Worm (Caenorhabditis elegans) whole organism, L2 larva: ENCODE results near the gene clec-48.

ENCODE experiments used
- ZK546.5 ChIP-seq: sonication (generic microtip); optimal IDR thresholded peaks from 2 replicates; lab custom pipeline; 2017; ENCODE audit warnings: missing biosample characterization, missing genetic modification characterization
- ceh-16 ChIP-seq: fragments of 150-350 bp; optimal IDR thresholded peaks from 2 replicates; lab custom pipeline; 2014; ENCODE audit warnings: missing biosample characterization, missing genetic modification characterization
- egl-27 ChIP-seq: sonication (generic microtip); optimal IDR thresholded peaks from 3 replicates; lab custom pipeline; 2017; ENCODE audit warnings: missing biosample characterization, missing genetic modification reagents, missing genetic modification characterization
- elt-1 ChIP-seq: fragments of 150-350 bp; optimal IDR thresholded peaks from 2 replicates; lab custom pipeline; 2014; ENCODE audit warnings: missing biosample characterization, missing genetic modification characterization
- fos-1 ChIP-seq: fragments of 150-350 bp; optimal IDR thresholded peaks from 2 replicates; lab custom pipeline; 2014; ENCODE audit warnings: missing biosample characterization, missing genetic modification characterization
- lin-11 ChIP-seq: fragments of 150-350 bp; sonication (generic microtip); optimal IDR thresholded peaks from 2 replicates; lab custom pipeline; 2014; ENCODE audit warnings: missing biosample characterization, missing genetic modification characterization, inconsistent platforms, mixed read lengths
- lin-13 ChIP-seq: fragments of 150-350 bp; optimal IDR thresholded peaks from 2 replicates; lab custom pipeline; 2014; ENCODE audit warnings: missing biosample characterization, missing genetic modification reagents, missing genetic modification characterization
- lsy-2 ChIP-seq, 2 experiments: fragments of 150-350 bp in 1 of 2; sonication (generic microtip) in 1 of 2; optimal IDR thresholded peaks; 2 replicates each; lab custom pipeline; 2014 to 2017; ENCODE audit warnings: missing biosample characterization in 2 of 2, missing genetic modification characterization in 2 of 2
- mab-5 ChIP-seq: fragments of 150-350 bp; optimal IDR thresholded peaks from 2 replicates; lab custom pipeline; 2014; ENCODE audit warnings: missing biosample characterization, missing genetic modification characterization
- nhr-10 ChIP-seq: sonication (generic microtip); optimal IDR thresholded peaks from 2 replicates; lab custom pipeline; 2017; ENCODE audit warnings: missing biosample characterization, missing genetic modification characterization
- nhr-12 ChIP-seq: fragments of 150-350 bp; optimal IDR thresholded peaks from 2 replicates; lab custom pipeline; 2014; ENCODE audit warnings: missing biosample characterization, missing genetic modification characterization
- nhr-129 ChIP-seq: fragments of 150-350 bp; optimal IDR thresholded peaks from 2 replicates; lab custom pipeline; 2014; ENCODE audit warnings: missing biosample characterization, missing genetic modification characterization
- nhr-21 ChIP-seq: fragments of 150-350 bp; optimal IDR thresholded peaks from 2 replicates; lab custom pipeline; 2014; ENCODE audit warnings: missing biosample characterization, missing genetic modification characterization
- nhr-23 ChIP-seq: fragments of 150-350 bp; optimal IDR thresholded peaks from 2 replicates; lab custom pipeline; 2014; ENCODE audit warnings: missing biosample characterization, missing genetic modification reagents, missing genetic modification characterization
- nhr-237 ChIP-seq: fragments of 150-350 bp; optimal IDR thresholded peaks from 2 replicates; lab custom pipeline; 2014; ENCODE audit warnings: missing biosample characterization, missing genetic modification characterization
- nhr-77 ChIP-seq: fragments of 150-350 bp; optimal IDR thresholded peaks from 2 replicates; lab custom pipeline; 2014; ENCODE audit warnings: missing biosample characterization, missing genetic modification characterization
- peb-1 ChIP-seq: fragments of 150-350 bp; optimal IDR thresholded peaks from 2 replicates; lab custom pipeline; 2014; ENCODE audit warnings: missing biosample characterization, missing genetic modification characterization
- sem-4 ChIP-seq: fragments of 150-350 bp; optimal IDR thresholded peaks from 2 replicates; lab custom pipeline; 2014; ENCODE audit warnings: missing biosample characterization, missing genetic modification reagents, missing genetic modification characterization
- sma-9 ChIP-seq, 2 experiments: fragments of 150-350 bp in 1 of 2; sonication (generic microtip) in 1 of 2; optimal IDR thresholded peaks; 2 replicates each; lab custom pipeline; 2014 to 2016; ENCODE audit warnings: missing genetic modification characterization in 2 of 2, mild to moderate bottlenecking in 1 of 2, missing biosample characterization in 1 of 2, missing compliant biosample characterization in 1 of 2, missing genetic modification reagents in 1 of 2, moderate library complexity in 1 of 2
- unc-39 ChIP-seq: fragments of 150-350 bp; optimal IDR thresholded peaks from 2 replicates; lab custom pipeline; 2014; ENCODE audit warnings: missing biosample characterization, missing genetic modification characterization
- unc-55 ChIP-seq: fragments of 150-350 bp; sonication (generic microtip); optimal IDR thresholded peaks from 3 replicates; lab custom pipeline; 2014; ENCODE audit warnings: missing biosample characterization, missing genetic modification reagents, missing genetic modification characterization
- ztf-1 ChIP-seq: fragments of 200-800 bp; sonication (Bioruptor generic); conservative IDR thresholded peaks from 2 replicates; pipeline ENCODE4 v1.3.6; 2022; ENCODE audit warnings: missing genetic modification characterization, missing compliant biosample characterization
- ztf-11 ChIP-seq: sonication (generic microtip); optimal IDR thresholded peaks from 2 replicates; lab custom pipeline; 2017; ENCODE audit warnings: missing biosample characterization, missing genetic modification characterization
- ztf-4 ChIP-seq: fragments of 150-350 bp; optimal IDR thresholded peaks from 2 replicates; lab custom pipeline; 2014; ENCODE audit warnings: missing biosample characterization, missing genetic modification characterization

Gene clec-48

DNA sequence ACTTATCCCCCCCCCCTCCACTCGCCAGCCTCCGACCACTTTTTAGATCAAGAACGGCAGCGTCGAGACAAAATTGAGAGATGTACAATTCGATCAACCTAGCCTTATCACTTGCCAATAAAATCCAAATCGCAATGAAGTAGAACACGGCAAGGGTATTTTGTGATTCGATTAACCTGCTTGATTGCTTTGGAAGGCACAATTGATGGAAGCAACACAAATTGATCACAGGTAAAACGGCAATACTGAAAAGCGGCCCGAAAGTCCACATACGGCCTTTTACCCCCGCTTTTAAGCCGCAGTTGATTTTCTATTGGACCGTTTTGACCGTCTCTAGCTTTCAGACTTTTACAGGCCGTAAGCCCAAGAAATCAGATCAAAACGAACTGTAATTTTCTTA lies 30.5 kb downstream of the clec-48 start, which contains the start of gene clec-245:
TSS of gene clec-245 (minus strand) at position 101 of the 400 bp plus-strand sequence.
- TF ChIP-seq fos-1 (tag; lab: Kevin White, UChicago) = no peak

DNA sequence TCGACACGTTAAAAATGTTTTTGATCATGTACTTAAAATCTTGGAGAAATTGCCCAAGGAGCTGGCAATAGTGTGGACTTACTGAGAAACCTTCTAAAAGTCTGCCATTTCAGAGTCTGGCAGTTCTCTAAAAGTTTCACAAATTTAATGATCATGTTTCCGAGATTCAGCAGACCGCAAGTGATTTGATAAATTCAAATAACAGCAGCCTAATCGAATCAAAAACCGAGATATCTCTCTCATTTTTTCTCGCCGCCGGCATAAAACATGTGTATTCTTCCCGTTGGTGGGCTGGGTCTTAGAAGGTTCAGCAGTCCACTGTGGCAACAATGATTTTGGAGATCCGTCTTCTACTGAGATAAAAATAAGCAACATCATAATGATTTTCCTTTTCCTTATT lies 31.4 kb downstream of the clec-48 start, which contains the start of gene clec-246:
TSS of gene clec-246 (plus strand) at position 301 of the 400 bp plus-strand sequence.
- TF ChIP-seq lin-11 (tag; lab: Kevin White, UChicago) (no peak), fos-1 (tag; lab: Kevin White, UChicago) (no peak), peb-1 (no peak), mab-5 (tag; lab: Kevin White, UChicago) (no peak)
- TF ChIP-seq, all 48 proteins: peak for 0

DNA sequence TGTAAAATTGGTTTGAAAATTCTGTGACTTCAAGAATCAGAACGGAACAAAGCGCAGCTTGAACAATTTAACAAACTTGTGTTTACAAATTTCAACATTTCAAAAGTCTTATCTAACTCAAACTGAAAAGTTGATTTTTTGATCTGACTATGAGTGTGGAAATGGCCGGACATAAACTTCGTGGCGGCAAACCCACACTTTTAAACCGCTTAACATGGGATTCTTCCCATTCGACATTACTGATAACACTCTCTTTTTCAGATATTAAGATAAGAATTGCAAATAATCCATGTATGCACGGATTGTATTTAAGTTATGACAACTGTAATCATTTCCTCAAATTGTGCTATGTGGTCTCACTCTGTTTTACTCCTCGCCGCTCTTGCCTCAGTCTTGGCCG lies 33.3 kb downstream of the clec-48 start, which contains the start of gene clec-42:
TSS of gene clec-42 (plus strand) at position 285 of the 400 bp plus-strand sequence.
- no peak for TF ChIP-seq sem-4
- no peak for TF ChIP-seq nhr-237 (tag; lab: Kevin White, UChicago)

DNA sequence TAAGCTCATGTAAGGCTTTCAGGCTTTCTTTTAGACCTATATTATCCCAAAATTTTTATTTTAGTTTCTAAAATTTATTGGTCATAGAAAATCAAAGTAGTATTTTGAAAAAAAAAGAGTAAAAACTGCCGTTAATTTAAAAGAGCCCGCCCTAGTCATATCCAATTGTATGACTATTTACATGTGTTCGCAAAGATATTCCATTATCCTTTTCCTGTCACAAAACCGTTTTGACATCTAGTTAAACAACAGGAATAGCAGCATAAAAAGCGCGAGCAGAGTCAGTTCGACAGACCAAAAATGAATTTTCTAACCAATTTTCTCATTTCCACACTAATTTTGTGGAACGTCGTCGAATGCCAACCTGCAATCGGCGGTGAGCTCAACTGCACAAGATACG lies 37.2 kb downstream of the clec-48 start, which contains the start of gene F16H6.3:
TSS of gene F16H6.3 (plus strand) at position 301 of the 400 bp plus-strand sequence.
- no peak for TF ChIP-seq ztf-1
- TF ChIP-seq ceh-16 (tag; lab: Kevin White, UChicago) = no peak
- TF ChIP-seq ztf-11 (tag; lab: Kevin White, UChicago) = no peak
- no peak for TF ChIP-seq nhr-129 (tag; lab: Kevin White, UChicago)
- TF ChIP-seq nhr-12 = no peak
- no peak for TF ChIP-seq lin-11 (tag; lab: Kevin White, UChicago)
- TF ChIP-seq mab-5 (tag; lab: Kevin White, UChicago) = no peak
- no peak for TF ChIP-seq unc-55

DNA sequence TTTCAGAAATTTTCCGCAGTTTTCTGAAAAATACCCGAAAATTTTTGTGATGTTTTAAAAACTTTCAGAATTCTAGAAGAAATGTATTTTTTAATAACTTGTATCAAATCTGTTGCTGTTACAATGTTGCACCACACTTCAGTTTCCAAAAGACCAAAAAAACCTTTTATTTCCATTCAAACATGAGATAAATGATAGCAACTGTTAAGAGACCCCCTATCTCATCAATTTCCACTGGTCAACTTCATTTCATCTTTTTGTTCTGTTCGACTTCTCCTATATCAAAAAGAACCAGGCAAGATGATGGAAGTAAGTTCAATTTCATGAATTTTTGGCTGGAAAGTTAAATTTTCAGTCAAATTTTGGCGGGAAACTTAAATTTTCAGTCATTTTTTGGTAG lies 40.6 kb downstream of the clec-48 start, which contains the start of gene F16H6.4:
TSS of gene F16H6.4 (plus strand) at position 301 of the 400 bp plus-strand sequence.
- TF ChIP-seq egl-27 (no peak), ztf-4 (no peak), sma-9 (GFP tag; optimal IDR thresholded peaks at IDR 0.05; lab: Kevin White, UChicago) (no peak), sma-9 (tag; optimal IDR thresholded peaks at IDR 0.05; lab: Kevin White, UChicago) (no peak), lin-13 (GFP tag; lab: Kevin White, UChicago) (no peak), nhr-21 (tag; lab: Kevin White, UChicago) (no peak), ceh-16 (tag; lab: Kevin White, UChicago) (no peak), nhr-12 (no peak), unc-39 (tag; lab: Kevin White, UChicago) (no peak), ZK546.5 (tag; lab: Kevin White, UChicago) (no peak), fos-1 (tag; lab: Kevin White, UChicago) (no peak), ztf-1 (no peak), elt-1 (tag; lab: Kevin White, UChicago) (no peak), nhr-10 (tag; lab: Kevin White, UChicago) (no peak), unc-55 (no peak), nhr-77 (tag; lab: Kevin White, UChicago) (no peak)

DNA sequence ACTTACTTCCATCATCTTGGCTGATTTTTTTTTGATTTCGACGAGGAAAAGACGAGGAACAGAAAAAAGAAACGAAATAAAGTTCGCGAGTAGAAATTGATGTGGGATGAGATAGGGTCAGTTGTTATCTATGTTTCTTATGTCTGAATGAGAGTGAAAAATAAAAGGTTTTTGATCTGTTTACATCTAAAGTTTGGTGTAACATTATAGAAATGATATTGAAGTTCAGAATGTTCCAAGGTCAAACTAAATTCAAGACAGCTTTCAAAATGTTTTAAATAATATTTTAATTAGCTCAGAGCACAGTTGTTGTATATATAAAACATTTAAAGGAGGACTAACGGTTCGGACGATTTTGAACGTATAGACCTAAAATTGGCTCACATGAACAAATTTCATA lies 51.2 kb downstream of the clec-48 start, which contains the start of gene F16H6.7:
TSS of gene F16H6.7 (minus strand) at position 101 of the 400 bp plus-strand sequence.
- TF ChIP-seq ztf-1 (no peak), lsy-2 (tag; optimal IDR thresholded peaks at IDR 0.05; lab: Kevin White, UChicago) (no peak), nhr-23 (no peak)
